Fruit fly (Drosophila melanogaster) whole organism, embryonic: Measurements from ENCODE around the gene Nepl14.
A peak's percentile ranks its signal among the peaks of the same experiment; 100 is the strongest.

Experiments
- CG10979 ChIP-seq: fragments of 200-800 bp; sonication (Bioruptor generic); optimal IDR thresholded peaks from 2 replicates; lab custom pipeline; 2018; ENCODE audit warnings: missing biosample characterization, mild to moderate bottlenecking, missing genetic modification characterization, moderate library complexity
- CG11085 ChIP-seq: fragments of 200-800 bp; sonication (Bioruptor generic); IDR thresholded peaks from 2 replicates; pipeline ENCODE4 v1.3.6; 2022; ENCODE audit warnings: missing biosample characterization, missing genetic modification characterization
- CG11398 ChIP-seq: fragments of 200-800 bp; sonication (Bioruptor generic); optimal IDR thresholded peaks from 2 replicates; lab custom pipeline; 2016; ENCODE audit warnings: missing biosample characterization, missing genetic modification characterization
- CG1529 ChIP-seq: fragments of 200-800 bp; sonication (Bioruptor generic); optimal IDR thresholded peaks from 3 replicates; lab custom pipeline; 2018; ENCODE audit warnings: missing biosample characterization, missing genetic modification characterization
- CG1603 ChIP-seq: fragments of 200-800 bp; sonication (Bioruptor generic); optimal IDR thresholded peaks from 2 replicates; lab custom pipeline; 2019; ENCODE audit warnings: missing biosample characterization, mild to moderate bottlenecking, missing genetic modification characterization, moderate library complexity
- CG1647 ChIP-seq: fragments of 200-800 bp; sonication (Bioruptor generic); optimal IDR thresholded peaks from 3 replicates; lab custom pipeline; 2016; ENCODE audit warnings: missing biosample characterization, missing genetic modification characterization
- CG16813 ChIP-seq: fragments of 200-800 bp; sonication (Bioruptor generic); IDR thresholded peaks from 3 replicates; pipeline ENCODE4 v1.3.6; 2022; ENCODE audit warnings: missing biosample characterization, missing genetic modification characterization; ENCODE audit not compliant: partially characterized antibody
- CG17186 ChIP-seq: fragments of 200-800 bp; sonication (Bioruptor generic); optimal IDR thresholded peaks from 3 replicates; lab custom pipeline; 2017; ENCODE audit warnings: missing biosample characterization, missing genetic modification reagents, missing genetic modification characterization
- CG18476 ChIP-seq: fragments of 200-800 bp; sonication (Bioruptor generic); optimal IDR thresholded peaks from 2 replicates; lab custom pipeline; 2016; ENCODE audit warnings: missing biosample characterization, mild to moderate bottlenecking, missing genetic modification characterization
- CG18619 ChIP-seq: fragments of 200-800 bp; sonication (Bioruptor generic); optimal IDR thresholded peaks from 3 replicates; lab custom pipeline; 2017; ENCODE audit warnings: missing biosample characterization, mild to moderate bottlenecking, missing genetic modification characterization
- CG30431 ChIP-seq: fragments of 200-800 bp; sonication (Bioruptor generic); optimal IDR thresholded peaks from 2 replicates; lab custom pipeline; 2017; ENCODE audit warnings: missing biosample characterization, missing genetic modification characterization
- CG32767 ChIP-seq: fragments of 200-800 bp; sonication (Bioruptor generic); IDR thresholded peaks from 2 replicates; pipeline ENCODE4 v1.3.6; 2022; ENCODE audit warnings: missing biosample characterization, missing genetic modification characterization
- CG32772 ChIP-seq: fragments of 200-800 bp; sonication (Bioruptor generic); IDR thresholded peaks from 2 replicates; pipeline ENCODE4 v1.3.6; 2022; ENCODE audit warnings: missing biosample characterization, missing genetic modification characterization
- CG34224 ChIP-seq: fragments of 200-800 bp; sonication (Bioruptor generic); IDR thresholded peaks from 3 replicates; pipeline ENCODE4 v1.3.6; 2022; ENCODE audit warnings: missing biosample characterization, missing genetic modification characterization; ENCODE audit not compliant: partially characterized antibody
- CG3995 ChIP-seq: fragments of 200-800 bp; sonication (Bioruptor generic); optimal IDR thresholded peaks from 3 replicates; lab custom pipeline; 2016; ENCODE audit warnings: missing biosample characterization, missing genetic modification characterization
- CG42726 ChIP-seq: fragments of 200-800 bp; sonication (Bioruptor generic); IDR thresholded peaks from 2 replicates; pipeline ENCODE4 v1.3.6; 2022; ENCODE audit warnings: missing biosample characterization, missing genetic modification characterization; ENCODE audit not compliant: partially characterized antibody
- CG4404 ChIP-seq: fragments of 200-800 bp; sonication (Bioruptor generic); IDR thresholded peaks from 2 replicates; pipeline ENCODE4 v1.3.6; 2022; ENCODE audit warnings: missing biosample characterization, missing genetic modification characterization
- CG6791 ChIP-seq: fragments of 200-800 bp; sonication (Bioruptor generic); IDR thresholded peaks from 3 replicates; pipeline ENCODE4 v1.3.6; 2022; ENCODE audit warnings: missing biosample characterization, missing genetic modification characterization; ENCODE audit not compliant: partially characterized antibody
- CG7987 ChIP-seq: fragments of 200-800 bp; sonication (Bioruptor generic); optimal IDR thresholded peaks from 2 replicates; lab custom pipeline; 2018; ENCODE audit warnings: missing biosample characterization, mild to moderate bottlenecking, missing genetic modification characterization, moderate library complexity
- CG8388 ChIP-seq: fragments of 200-800 bp; sonication (Bioruptor generic); optimal IDR thresholded peaks from 2 replicates; lab custom pipeline; 2019; ENCODE audit warnings: missing biosample characterization, mild to moderate bottlenecking, missing genetic modification characterization, moderate library complexity
- CG9727 ChIP-seq: fragments of 200-800 bp; sonication (Bioruptor generic); optimal IDR thresholded peaks from 3 replicates; lab custom pipeline; 2017; ENCODE audit warnings: missing biosample characterization, mild to moderate bottlenecking, missing genetic modification characterization
- CTCF ChIP-seq: fragments of 200-800 bp; sonication (Bioruptor generic); optimal IDR thresholded peaks from 2 replicates; lab custom pipeline; 2017; ENCODE audit warnings: missing biosample characterization, mild to moderate bottlenecking, missing genetic modification characterization, moderate library complexity
- E2f2 ChIP-seq: fragments of 200-800 bp; sonication (Bioruptor generic); IDR thresholded peaks from 2 replicates; pipeline ENCODE4 v1.3.6; 2022; ENCODE audit warnings: missing biosample characterization, missing genetic modification characterization
- HLH3B ChIP-seq: fragments of 200-800 bp; sonication (Bioruptor generic); IDR thresholded peaks from 2 replicates; pipeline ENCODE4 v1.3.6; 2022; ENCODE audit warnings: missing biosample characterization, missing genetic modification characterization
- Lhr ChIP-seq: fragments of 200-800 bp; sonication (Bioruptor generic); optimal IDR thresholded peaks from 3 replicates; lab custom pipeline; 2017; ENCODE audit warnings: mild to moderate bottlenecking, missing biosample characterization, missing genetic modification reagents, missing genetic modification characterization
- MESR4 ChIP-seq: fragments of 200-800 bp; sonication (Bioruptor generic); optimal IDR thresholded peaks from 2 replicates; lab custom pipeline; 2018; ENCODE audit warnings: missing biosample characterization, mild to moderate bottlenecking, missing genetic modification characterization, moderate library complexity
- Oaz ChIP-seq: fragments of 200-800 bp; sonication (Bioruptor generic); IDR thresholded peaks from 2 replicates; pipeline ENCODE4 v1.3.6; 2022; ENCODE audit warnings: missing biosample characterization, missing genetic modification characterization
- Rx ChIP-seq: fragments of 200-800 bp; sonication (Bioruptor generic); IDR thresholded peaks from 2 replicates; pipeline ENCODE4 v1.3.6; 2022; ENCODE audit warnings: missing biosample characterization, missing genetic modification characterization
- amos ChIP-seq: fragments of 200-800 bp; sonication (Bioruptor generic); IDR thresholded peaks from 2 replicates; pipeline ENCODE4 v1.3.6; 2022; ENCODE audit warnings: missing biosample characterization, missing genetic modification characterization; ENCODE audit not compliant: partially characterized antibody
- bab2 ChIP-seq: fragments of 200-800 bp; sonication (Bioruptor generic); optimal IDR thresholded peaks from 2 replicates; lab custom pipeline; 2016; ENCODE audit warnings: missing biosample characterization, missing genetic modification characterization
- bowl ChIP-seq: fragments of 200-800 bp; sonication (Bioruptor generic); IDR thresholded peaks from 2 replicates; pipeline ENCODE4 v1.3.6; 2022; ENCODE audit warnings: missing biosample characterization, missing genetic modification characterization
- bsh ChIP-seq, 2 experiments: fragments of 200-800 bp; sonication (Bioruptor generic); optimal IDR thresholded peaks; 2 replicates each; lab custom pipeline; 2017 to 2018; ENCODE audit warnings: mild to moderate bottlenecking in 2 of 2, missing biosample characterization in 2 of 2, missing genetic modification characterization in 2 of 2, moderate library complexity in 1 of 2
- cas ChIP-seq: fragments of 200-800 bp; sonication (Bioruptor generic); IDR thresholded peaks from 2 replicates; pipeline ENCODE4 v1.3.6; 2022; ENCODE audit warnings: missing biosample characterization, missing genetic modification characterization
- chinmo ChIP-seq: fragments of 200-800 bp; sonication (Bioruptor generic); IDR thresholded peaks from 4 replicates; pipeline ENCODE4 v1.3.6; 2022; ENCODE audit warnings: missing biosample characterization, missing genetic modification characterization; ENCODE audit not compliant: partially characterized antibody
- dysf ChIP-seq: fragments of 200-800 bp; sonication (Bioruptor generic); IDR thresholded peaks from 3 replicates; pipeline ENCODE4 v1.3.6; 2022; ENCODE audit warnings: missing biosample characterization, missing genetic modification characterization
- esg ChIP-seq: fragments of 200-800 bp; sonication (Bioruptor generic); conservative IDR thresholded peaks from 2 replicates; pipeline ENCODE4 v1.3.6; 2022; ENCODE audit warnings: missing biosample characterization, missing genetic modification characterization
- gcm2 ChIP-seq: fragments of 200-800 bp; sonication (Bioruptor generic); optimal IDR thresholded peaks from 2 replicates; lab custom pipeline; 2016; ENCODE audit warnings: missing biosample characterization, missing genetic modification characterization
- kah ChIP-seq: fragments of 200-800 bp; sonication (Bioruptor generic); optimal IDR thresholded peaks from 2 replicates; lab custom pipeline; 2018; ENCODE audit warnings: missing biosample characterization, mild to moderate bottlenecking, missing genetic modification characterization
- pita ChIP-seq: fragments of 200-800 bp; sonication (Bioruptor generic); optimal IDR thresholded peaks from 2 replicates; lab custom pipeline; 2017; ENCODE audit warnings: missing biosample characterization, mild to moderate bottlenecking, missing genetic modification characterization
- prd ChIP-seq, 3 experiments: fragments of >200 bp in 2 of 3; fragments of 200-800 bp in 1 of 3; sonication (Bioruptor generic) in 1 of 3; optimal IDR thresholded peaks in 2 of 3; IDR thresholded peaks in 1 of 3; 2 replicates in 2 of 3; 3 replicates in 1 of 3; pipeline versions ENCODE4 v1.3.6 to Lab custom; 2017 to 2022; ENCODE audit warnings: missing biosample characterization in 1 of 3, missing genetic modification characterization in 1 of 3
- row ChIP-seq: fragments of 200-800 bp; sonication (Bioruptor generic); IDR thresholded peaks from 3 replicates; pipeline ENCODE4 v1.3.6; 2022; ENCODE audit warnings: missing biosample characterization, missing genetic modification characterization
- sc ChIP-seq, 3 experiments: fragments of >200 bp in 2 of 3; fragments of 200-800 bp in 1 of 3; sonication (Bioruptor generic) in 1 of 3; optimal IDR thresholded peaks; 2 replicates in 2 of 3; 3 replicates in 1 of 3; lab custom pipeline; 2017; ENCODE audit warnings: mild to moderate bottlenecking in 1 of 3, missing biosample characterization in 1 of 3, missing genetic modification characterization in 1 of 3, missing genetic modification reagents in 1 of 3
- sens-2 ChIP-seq: fragments of 200-800 bp; sonication (Bioruptor generic); IDR thresholded peaks from 2 replicates; pipeline ENCODE4 v1.3.6; 2022; ENCODE audit warnings: missing biosample characterization, missing genetic modification characterization
- stc ChIP-seq: fragments of 200-800 bp; sonication (Bioruptor generic); IDR thresholded peaks from 2 replicates; pipeline ENCODE4 v1.3.6; 2022; ENCODE audit warnings: missing biosample characterization, missing genetic modification characterization
- tll ChIP-seq, 2 experiments: fragments of 200-800 bp in 1 of 2; fragments of >200 bp in 1 of 2; sonication (Bioruptor generic) in 1 of 2; optimal IDR thresholded peaks; 2 replicates each; lab custom pipeline; 2017 to 2019; ENCODE audit warnings: missing biosample characterization in 2 of 2, missing genetic modification characterization in 2 of 2, mild to moderate bottlenecking in 1 of 2, moderate library complexity in 1 of 2
- tup ChIP-seq: fragments of 200-800 bp; sonication (Bioruptor generic); optimal IDR thresholded peaks from 2 replicates; lab custom pipeline; 2016; ENCODE audit warnings: missing biosample characterization, mild to moderate bottlenecking, missing genetic modification characterization, moderate library complexity
- twi ChIP-seq: fragments of 200-800 bp; optimal IDR thresholded peaks from 2 replicates; lab custom pipeline; 2019; ENCODE audit warnings: missing biosample characterization, mild to moderate bottlenecking, missing genetic modification characterization, moderate library complexity
- vnd ChIP-seq: fragments of 200-800 bp; sonication (Bioruptor generic); IDR thresholded peaks from 3 replicates; pipeline ENCODE4 v1.3.6; 2022; ENCODE audit warnings: missing biosample characterization, missing genetic modification characterization; ENCODE audit not compliant: partially characterized antibody
- wor ChIP-seq: fragments of 200-800 bp; sonication (Bioruptor generic); IDR thresholded peaks from 2 replicates; pipeline ENCODE4 v1.3.6; 2022; ENCODE audit warnings: missing biosample characterization, missing genetic modification characterization

Gene Nepl14

dm6 chr3R:22720808-22721306, 42.7 kb downstream of the Nepl14 start, which contains the start of gene wge (continued):
- no peak for TF ChIP-seq sc (optimal IDR thresholded peaks at IDR 0.05; lab: Kevin White, UChicago)
- no peak for TF ChIP-seq sc (GFP tag; optimal IDR thresholded peaks at IDR 0.05; lab: Kevin White, UChicago)
- no peak for TF ChIP-seq cas (GFP tag; lab: Robert Waterston, UW)
- no peak for TF ChIP-seq twi (tag; lab: Kevin White, UChicago)
- TF ChIP-seq CG3995 (GFP tag; lab: Kevin White, UChicago), result no peak
- peak; percentile 74 for TF ChIP-seq MESR4 (GFP tag; lab: Kevin White, UChicago)
- TF ChIP-seq tll (GFP tag; optimal IDR thresholded peaks at IDR 0.05; lab: Kevin White, UChicago), result no peak
- TF ChIP-seq gcm2 (GFP tag; lab: Kevin White, UChicago), result no peak
- no peak for TF ChIP-seq dysf (GFP tag; lab: Robert Waterston, UW)
- TF ChIP-seq CG7987 (GFP tag; lab: Kevin White, UChicago), result no peak
- peak; percentile 71; the same call in 1 of the 4 replicates for TF ChIP-seq chinmo
- TF ChIP-seq Rx (GFP tag; lab: Robert Waterston, UW), result no peak
- TF ChIP-seq bab2, result no peak
- no peak for TF ChIP-seq bowl (GFP tag; lab: Robert Waterston, UW)
- TF ChIP-seq CG16813 (GFP tag; lab: Robert Waterston, UW), result peak; percentile 66
- peak; percentile 38; the same call in 1 of the 3 replicates for TF ChIP-seq vnd (GFP tag; lab: Robert Waterston, UW)
- peak; percentile 60 for TF ChIP-seq CG32772
- TF ChIP-seq kah (GFP tag; lab: Kevin White, UChicago), result no peak
- no peak for TF ChIP-seq prd (optimal IDR thresholded peaks at IDR 0.05; lab: Kevin White, UChicago)
- no peak for TF ChIP-seq prd (GFP tag; IDR thresholded peaks at IDR 0.05; lab: Robert Waterston, UW)
- no peak for TF ChIP-seq stc (GFP tag; lab: Robert Waterston, UW)
- no peak for TF ChIP-seq CG30431 (GFP tag; lab: Kevin White, UChicago)
- TF ChIP-seq bsh (GFP tag; optimal IDR thresholded peaks at IDR 0.05; lab: Kevin White, UChicago), result peak in 1 of 2 experiments; percentile 94
- peak; percentile 34 for TF ChIP-seq CG1603
- peak; percentile 71 for TF ChIP-seq CG34224 (GFP tag; lab: Robert Waterston, UW)
- TF ChIP-seq CG4404, result no peak
- TF ChIP-seq tup (GFP tag; lab: Kevin White, UChicago), result no peak
- no peak for TF ChIP-seq CG11085 (GFP tag; lab: Robert Waterston, UW)

dm6 chr3R:22719607-22719949, 43.9 kb downstream of the Nepl14 start:
- TF ChIP-seq CG11398 (GFP tag; lab: Kevin White, UChicago) (no peak), CG42726 (GFP tag; lab: Robert Waterston, UW) (no peak), CG18476 (no peak), Lhr (no peak), CG17186 (GFP tag; lab: Kevin White, UChicago) (no peak), Oaz (GFP tag; lab: Robert Waterston, UW) (no peak), prd (optimal IDR thresholded peaks at IDR 0.05; lab: Kevin White, UChicago) (no peak), prd (GFP tag; IDR thresholded peaks at IDR 0.05; lab: Robert Waterston, UW) (0 out of 3 replicates have a peak, but pooled peaks have one; percentile 23), esg (GFP tag; lab: Robert Waterston, UW) (peak; percentile 23; the same call in 1 of the 2 replicates), sens-2 (no peak), wor (no peak), bowl (GFP tag; lab: Robert Waterston, UW) (no peak), CG1529 (GFP tag; lab: Kevin White, UChicago) (no peak), E2f2 (no peak), CG18619 (no peak), CG9727 (peak; percentile 44), pita (GFP tag; lab: Kevin White, UChicago) (no peak), CTCF (GFP tag; lab: Kevin White, UChicago) (no peak), row (GFP tag; lab: Robert Waterston, UW) (peak; percentile 68), CG32767 (no peak), HLH3B (GFP tag; lab: Robert Waterston, UW) (no peak; the same call in 1 of the 2 replicates), CG8388 (GFP tag; lab: Kevin White, UChicago) (peak; percentile 26), CG1647 (no peak), amos (no peak), CG6791 (GFP tag; lab: Robert Waterston, UW) (no peak), CG10979 (tag; lab: Kevin White, UChicago) (peak; percentile 64)
